Fruit fly (Drosophila melanogaster): ENCODE measurements around the gene GILT2.

- TF ChIP-seq CTCF (optimal IDR thresholded peaks at IDR 0.05) (no peak), CG8478 (optimal IDR thresholded peaks at IDR 0.05) (no peak)
Observed at dm6 chr3R:23646183-23646582, 32.5 kb upstream of the GILT2 start.

Data from S2 (cell line).